Fruit fly (Drosophila melanogaster): ENCODE data around the gene CG33795.

DNA sequence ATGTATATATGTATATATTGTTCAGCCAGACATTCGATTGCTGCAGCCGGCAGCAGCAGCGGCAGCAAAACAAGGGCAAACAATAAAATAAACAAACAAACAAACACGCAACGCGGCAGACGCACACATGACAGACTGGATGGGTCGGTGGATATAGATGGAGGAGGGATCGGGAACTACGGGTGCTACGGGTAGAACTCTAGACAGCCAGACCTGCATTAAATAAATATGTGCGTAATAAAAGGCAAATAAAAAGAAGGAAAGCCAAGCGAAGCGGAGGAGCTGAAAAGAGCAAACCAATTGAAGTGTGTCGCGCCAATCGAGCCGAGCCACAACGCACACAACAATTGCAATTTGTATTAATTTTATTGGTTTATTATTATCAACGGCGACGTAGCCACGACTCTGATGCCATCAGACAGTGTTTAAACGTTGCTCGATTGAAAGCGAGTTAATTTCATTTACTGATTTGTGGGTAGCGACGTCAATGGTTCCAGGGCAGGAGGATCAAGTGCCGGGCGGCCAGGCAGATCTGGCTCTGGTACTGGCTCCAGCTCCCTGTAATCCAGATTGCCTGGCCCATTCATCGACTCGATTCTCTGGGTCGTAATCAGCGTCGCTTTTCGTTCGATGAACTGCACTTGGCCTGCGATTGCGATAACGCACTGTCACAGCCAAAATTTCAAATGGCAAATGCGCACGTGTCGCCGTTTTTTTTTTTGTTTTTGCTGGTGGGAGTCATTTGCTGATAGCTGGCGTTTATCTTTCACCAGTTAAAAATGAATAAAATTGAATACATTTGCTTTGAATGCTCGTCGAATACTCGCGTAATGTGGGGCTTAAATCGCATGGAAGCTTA is 22.9 kb upstream of the CG33795 start:
- TF ChIP-seq pan (optimal IDR thresholded peaks at IDR 0.05) (no peak), EcR (GFP tag; optimal IDR thresholded peaks at IDR 0.05) (peak in 1 of 2 experiments; percentile 70), psq (optimal IDR thresholded peaks at IDR 0.05) (no peak)

Data from whole organism.